Fruit fly (Drosophila melanogaster): ENCODE data around the gene CG43773.

- TF ChIP-seq gsb (GFP tag; IDR thresholded peaks at IDR 0.05) (no peak), sna (GFP tag; IDR thresholded peaks at IDR 0.05; ENCODE audit: partially characterized antibody) (no peak), Dbx (GFP tag; IDR thresholded peaks at IDR 0.05) (no peak), CG17612 (GFP tag; IDR thresholded peaks at IDR 0.05) (no peak), fd64A (GFP tag; optimal IDR thresholded peaks at IDR 0.05) (no peak), CG18599 (GFP tag; optimal IDR thresholded peaks at IDR 0.05) (no peak), lab (GFP tag; optimal IDR thresholded peaks at IDR 0.05) (no peak), CG13624 (GFP tag; optimal IDR thresholded peaks at IDR 0.05) (no peak), CG2889 (GFP tag; IDR thresholded peaks at IDR 0.05) (no peak)
Measured at dm6 chr2L:4023312-4023926, 15.9 kb downstream of the CG43773 start.

Measured in whole organism, embryonic.